Worm (Caenorhabditis elegans) whole organism, L4/young adult: Measurements from ENCODE around the gene sre-28.

Source experiments
- W03F9.2 ChIP-seq: fragments of 150-350 bp; optimal IDR thresholded peaks from 2 replicates; lab custom pipeline; 2014; ENCODE audit warnings: missing biosample characterization, missing genetic modification characterization
- dao-5 ChIP-seq: sonication (generic microtip); optimal IDR thresholded peaks from 2 replicates; lab custom pipeline; 2016; ENCODE audit warnings: missing genotype, missing genetic modification characterization, moderate library complexity, missing compliant biosample characterization
- him-1 ChIP-seq: sonication (generic microtip); optimal IDR thresholded peaks from 2 replicates; lab custom pipeline; 2016; ENCODE audit warnings: missing genotype, missing genetic modification reagents, missing genetic modification characterization, missing compliant biosample characterization

The sre-28 gene

ce11 chrV:9944093-9944492 is at the start of gene sre-28:
sre-28 (plus strand) TSS chrV:9944393.
- no peak for TF ChIP-seq dao-5 (tag; lab: Kevin White, UChicago)
- TF ChIP-seq W03F9.2: no peak
- no peak for TF ChIP-seq him-1 (tag; lab: Kevin White, UChicago)

DNA sequence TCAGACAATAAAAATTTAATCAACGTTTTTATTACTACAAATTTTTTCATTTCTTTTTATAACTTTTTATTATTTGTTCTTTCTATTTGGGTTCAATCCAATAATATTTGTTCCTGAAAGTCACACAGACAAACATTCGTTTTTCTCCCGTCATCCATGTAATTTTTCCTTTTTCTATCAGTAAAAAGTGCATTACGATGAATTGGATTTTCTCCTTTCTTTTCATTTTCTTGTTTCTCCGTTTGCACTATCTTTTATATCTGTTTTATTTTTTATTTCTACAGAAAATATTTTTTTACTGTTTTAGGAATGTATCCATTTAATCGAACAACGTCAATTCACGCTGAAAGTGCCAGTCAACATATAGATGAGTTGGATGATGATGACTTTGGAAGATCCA is 44.9 kb upstream of the sre-28 start, which contains the start of gene egl-47:
Gene egl-47 (plus strand): TSS at position 301 of the 400 bp plus-strand sequence.
- TF ChIP-seq dao-5 (tag; lab: Kevin White, UChicago) (no peak), W03F9.2 (no peak), him-1 (tag; lab: Kevin White, UChicago) (no peak)

DNA sequence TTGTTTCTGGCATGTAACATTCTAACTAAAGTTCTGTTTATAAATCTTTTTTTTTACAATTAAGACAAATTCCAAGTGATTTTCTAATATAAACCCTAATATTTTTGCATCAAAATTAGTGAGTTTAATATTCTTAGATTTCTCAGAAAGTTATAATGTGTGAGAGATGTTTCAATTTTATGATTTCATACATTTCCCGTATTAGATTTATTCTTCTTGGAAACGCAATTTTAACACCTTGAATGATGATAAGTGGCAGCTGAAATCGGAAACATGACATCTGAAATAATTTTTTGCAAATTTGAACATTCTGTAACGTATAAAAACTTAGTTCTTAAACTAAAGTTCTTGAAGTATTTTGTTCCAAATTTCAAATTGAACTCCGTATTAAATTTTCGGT is 43.1 kb upstream of the sre-28 start:
- no peak for TF ChIP-seq dao-5 (tag; lab: Kevin White, UChicago)
- TF ChIP-seq W03F9.2: no peak
- TF ChIP-seq him-1 (tag; lab: Kevin White, UChicago): no peak

DNA sequence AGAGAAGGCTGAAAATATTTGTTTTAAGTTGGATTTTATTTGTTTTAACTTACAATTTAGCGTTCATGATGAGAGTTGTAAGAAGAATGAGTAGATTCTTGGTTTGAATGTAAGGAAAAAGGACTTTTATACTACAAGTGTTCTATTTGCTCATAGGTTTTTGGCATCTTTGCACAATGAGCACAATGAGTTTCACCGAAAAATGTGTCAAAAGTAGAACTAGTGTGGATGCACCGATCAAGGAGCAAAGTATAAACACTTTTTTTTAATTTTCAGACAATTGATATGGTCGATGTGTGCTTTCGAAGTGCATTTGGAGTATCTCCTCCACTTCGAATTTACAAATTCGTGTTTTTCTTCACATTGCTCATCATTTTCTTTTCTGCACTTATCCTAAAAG is 38.1 kb upstream of the sre-28 start, which contains the start of gene fipr-11:
Gene fipr-11 (minus strand): TSS at position 101 of the 400 bp plus-strand sequence.
- TF ChIP-seq him-1 (tag; lab: Kevin White, UChicago) (no peak), W03F9.2 (no peak), dao-5 (tag; lab: Kevin White, UChicago) (no peak)

DNA sequence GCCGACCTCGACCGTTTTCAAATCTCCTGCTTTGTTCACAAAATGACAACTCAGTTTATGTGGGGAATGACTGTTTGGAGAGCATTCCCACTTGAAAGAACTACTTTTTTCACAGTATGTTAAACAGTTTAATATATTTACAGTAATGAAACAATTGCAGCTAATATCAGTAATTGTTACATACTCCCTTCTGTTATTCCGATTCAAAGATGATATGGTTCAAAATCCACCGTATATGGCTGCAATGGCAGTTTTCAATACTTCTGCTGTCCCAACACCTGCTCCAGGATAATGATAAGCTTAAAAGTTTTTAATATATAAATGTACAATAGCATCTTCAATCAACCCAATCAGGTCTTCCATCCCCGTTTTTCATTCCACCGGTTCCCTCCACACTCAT is 37.0 kb upstream of the sre-28 start:
- TF ChIP-seq dao-5 (tag; lab: Kevin White, UChicago) (no peak), him-1 (tag; lab: Kevin White, UChicago) (no peak), W03F9.2 (no peak)

- TF ChIP-seq dao-5 (tag; lab: Kevin White, UChicago) (no peak), W03F9.2 (no peak), him-1 (tag; lab: Kevin White, UChicago) (no peak)
Measured at ce11 chrV:9909624-9910023, 34.6 kb upstream of the sre-28 start.

- TF ChIP-seq him-1 (tag; lab: Kevin White, UChicago): no peak
- TF ChIP-seq W03F9.2: no peak
- TF ChIP-seq dao-5 (tag; lab: Kevin White, UChicago): no peak
Measured at ce11 chrV:9911165-9911564, 33.0 kb upstream of the sre-28 start.

- no peak for TF ChIP-seq W03F9.2
- no peak for TF ChIP-seq dao-5 (tag; lab: Kevin White, UChicago)
- no peak for TF ChIP-seq him-1 (tag; lab: Kevin White, UChicago)
Measured at ce11 chrV:9913863-9914262, 30.3 kb upstream of the sre-28 start, which contains the start of gene fipr-10. fipr-10 (plus strand) TSS chrV:9914163.

DNA sequence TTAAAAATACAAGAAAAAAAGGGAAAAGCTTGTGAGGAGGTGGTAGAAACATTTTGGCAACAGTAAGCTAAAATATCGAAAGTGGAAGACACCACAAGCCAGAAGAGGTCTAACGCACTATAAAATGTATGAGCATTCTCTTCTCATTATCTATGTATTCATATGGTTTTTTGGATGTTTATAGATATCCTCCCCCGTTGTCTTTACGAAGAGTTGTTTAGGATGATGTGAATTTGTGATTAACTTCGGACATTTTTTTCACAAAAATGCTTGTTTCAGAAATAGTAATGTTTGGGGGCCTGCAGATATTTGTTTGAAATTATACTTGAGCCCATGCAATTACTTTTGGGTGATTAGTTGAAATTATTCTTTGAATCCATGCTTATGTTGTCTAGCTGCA is 29.2 kb upstream of the sre-28 start, which contains the start of gene mec-9:
Gene mec-9 (minus strand): TSS at position 101 of the 400 bp plus-strand sequence.
- TF ChIP-seq him-1 (tag; lab: Kevin White, UChicago) (no peak), W03F9.2 (no peak), dao-5 (tag; lab: Kevin White, UChicago) (no peak)

- TF ChIP-seq dao-5 (tag; lab: Kevin White, UChicago) (no peak), W03F9.2 (no peak), him-1 (tag; lab: Kevin White, UChicago) (no peak)
Measured at ce11 chrV:9916665-9917064, 27.5 kb upstream of the sre-28 start, which contains the start of gene C50H2.4. C50H2.4 (plus strand) TSS chrV:9916965.

ce11 chrV:9918410-9918809 is 25.8 kb upstream of the sre-28 start, which contains the start of gene C50H2.5:
C50H2.5 (plus strand) TSS chrV:9918710.
- TF ChIP-seq him-1 (tag; lab: Kevin White, UChicago) (no peak), dao-5 (tag; lab: Kevin White, UChicago) (no peak), W03F9.2 (no peak)

DNA sequence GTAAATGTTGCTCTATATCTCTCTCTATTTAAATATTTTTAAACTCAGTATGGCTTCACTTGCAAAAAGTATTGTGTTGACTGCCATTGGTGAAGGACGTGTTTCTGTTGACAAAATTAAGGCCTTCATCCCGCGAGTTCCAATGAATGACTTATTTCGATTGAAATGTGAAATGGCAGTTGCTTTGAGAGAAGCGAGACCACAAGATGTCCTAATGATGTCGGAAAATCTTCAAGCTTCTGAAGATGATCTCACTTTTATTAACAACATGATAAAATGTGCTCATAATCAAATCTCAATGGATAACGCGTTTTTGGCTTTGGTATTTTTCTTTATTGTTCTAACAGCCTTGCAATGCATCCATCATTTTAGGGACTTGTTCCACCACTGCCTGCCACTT is 22.9 kb upstream of the sre-28 start, which contains the start of gene ceh-75:
Gene ceh-75 (plus strand): TSS at position 50 of the 400 bp plus-strand sequence.
- TF ChIP-seq dao-5 (tag; lab: Kevin White, UChicago) (no peak), him-1 (tag; lab: Kevin White, UChicago) (no peak), W03F9.2 (no peak)

DNA sequence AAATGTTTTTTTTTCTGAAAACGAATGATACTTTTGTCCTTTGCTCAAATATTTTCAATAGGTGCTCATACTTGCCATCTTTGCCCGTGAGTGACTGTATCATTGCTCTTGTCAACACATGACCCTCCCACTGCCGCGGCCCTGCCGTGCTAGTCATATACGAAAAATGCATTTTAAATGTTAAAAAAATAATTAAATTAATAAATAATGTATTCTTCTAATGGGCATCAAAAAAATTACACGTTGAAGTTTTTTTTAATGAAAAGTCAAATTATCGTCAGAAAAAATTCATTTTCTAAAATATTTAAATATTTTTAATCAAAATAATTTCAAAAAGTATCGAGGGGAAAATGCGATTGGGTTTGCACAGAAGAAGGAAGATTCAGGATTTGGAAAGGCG is 21.7 kb upstream of the sre-28 start, which contains the start of gene C50H2.7:
Gene C50H2.7 (plus strand): TSS at position 301 of the 400 bp plus-strand sequence.
- TF ChIP-seq dao-5 (tag; lab: Kevin White, UChicago): no peak
- TF ChIP-seq W03F9.2: no peak
- no peak for TF ChIP-seq him-1 (tag; lab: Kevin White, UChicago)

DNA sequence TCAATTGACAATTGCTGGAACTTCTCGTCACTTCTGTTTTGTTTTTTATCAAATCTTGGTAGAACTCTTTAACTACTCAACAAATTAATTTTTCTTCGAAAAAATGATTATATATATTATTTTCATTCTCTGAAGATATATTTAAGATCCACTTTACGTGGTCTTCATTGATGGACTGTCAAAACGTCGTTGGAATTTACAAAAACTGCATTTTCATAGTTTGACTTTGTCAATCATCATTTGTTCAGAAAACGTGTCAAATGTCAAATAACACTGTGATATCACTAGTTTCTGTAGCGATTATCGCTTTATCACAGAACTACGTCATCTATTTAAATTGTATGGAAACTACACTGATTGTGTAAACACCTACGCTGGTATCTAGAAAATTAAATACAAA is 19.8 kb upstream of the sre-28 start:
- no peak for TF ChIP-seq W03F9.2

DNA sequence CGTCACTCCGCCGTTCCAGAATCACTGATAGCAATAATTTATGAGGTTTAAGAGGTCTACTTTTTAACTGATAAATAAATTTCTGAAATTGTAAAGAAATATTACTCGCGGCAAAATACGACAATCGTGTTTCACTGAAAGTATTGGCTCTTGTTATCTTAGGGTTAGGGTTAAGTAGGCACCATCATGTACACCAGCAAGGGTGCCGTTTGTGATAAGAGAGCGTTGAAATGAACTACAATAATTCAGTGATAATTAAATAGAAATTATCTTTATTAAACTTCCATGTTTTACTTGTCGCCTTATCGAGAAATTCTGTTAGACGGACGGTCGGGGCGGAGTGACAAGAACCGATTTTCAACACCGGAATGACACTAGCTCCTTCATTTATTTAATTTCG is 18.5 kb upstream of the sre-28 start:
- no peak for TF ChIP-seq W03F9.2
- no peak for TF ChIP-seq him-1 (tag; lab: Kevin White, UChicago)
- no peak for TF ChIP-seq dao-5 (tag; lab: Kevin White, UChicago)
